Worm (Caenorhabditis elegans): ENCODE data around the gene H12I13.1.

H12I13.1 gene

DNA sequence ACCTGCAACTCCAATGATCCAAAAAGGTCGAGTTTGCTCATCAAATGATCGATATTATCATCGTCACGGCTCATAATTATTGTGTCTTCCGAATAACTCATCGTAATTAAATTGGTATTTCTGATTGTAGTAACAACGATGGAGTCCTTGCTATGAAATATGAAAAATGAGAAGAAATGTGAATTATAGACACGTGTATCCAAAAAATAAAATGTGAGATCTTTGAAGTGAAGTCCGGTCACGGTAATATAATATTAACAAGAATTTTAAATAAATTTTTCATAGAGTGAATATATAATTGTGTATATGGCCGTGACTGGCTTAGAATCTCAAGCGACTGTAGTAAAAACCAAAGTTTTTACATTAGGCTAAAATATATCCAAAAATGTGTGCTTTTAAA, at the start of gene H12I13.1:
Gene H12I13.1 (minus strand): TSS at position 101 of the 400 bp plus-strand sequence.
- no peak for TF ChIP-seq him-1 (tag; optimal IDR thresholded peaks at IDR 0.05)
- no peak for TF ChIP-seq W03F9.2 (tag; optimal IDR thresholded peaks at IDR 0.05)
- TF ChIP-seq dao-5 (tag; optimal IDR thresholded peaks at IDR 0.05), result no peak

DNA sequence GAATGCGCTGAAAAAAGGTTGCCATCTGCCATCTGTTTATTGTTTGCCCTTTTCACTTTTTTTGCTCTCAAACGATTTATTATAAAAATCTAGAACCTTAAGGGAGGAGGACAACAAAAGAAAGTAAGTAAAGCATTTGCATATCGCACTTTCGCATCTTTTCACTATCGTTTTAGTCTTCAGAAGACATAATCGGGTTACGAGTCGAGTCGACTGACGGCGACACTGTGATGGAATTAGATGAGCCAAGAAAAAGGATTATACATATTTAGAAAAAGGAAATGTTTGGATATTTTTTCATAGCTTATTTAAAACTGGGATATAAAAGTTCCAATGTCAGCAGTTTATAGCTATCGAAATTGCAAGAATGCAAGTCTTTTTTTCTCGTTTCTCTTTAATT, 49.7 kb upstream of the H12I13.1 start:
- TF ChIP-seq him-1 (tag; optimal IDR thresholded peaks at IDR 0.05), result no peak
- no peak for TF ChIP-seq dao-5 (tag; optimal IDR thresholded peaks at IDR 0.05)
- no peak for TF ChIP-seq W03F9.2 (tag; optimal IDR thresholded peaks at IDR 0.05)

DNA sequence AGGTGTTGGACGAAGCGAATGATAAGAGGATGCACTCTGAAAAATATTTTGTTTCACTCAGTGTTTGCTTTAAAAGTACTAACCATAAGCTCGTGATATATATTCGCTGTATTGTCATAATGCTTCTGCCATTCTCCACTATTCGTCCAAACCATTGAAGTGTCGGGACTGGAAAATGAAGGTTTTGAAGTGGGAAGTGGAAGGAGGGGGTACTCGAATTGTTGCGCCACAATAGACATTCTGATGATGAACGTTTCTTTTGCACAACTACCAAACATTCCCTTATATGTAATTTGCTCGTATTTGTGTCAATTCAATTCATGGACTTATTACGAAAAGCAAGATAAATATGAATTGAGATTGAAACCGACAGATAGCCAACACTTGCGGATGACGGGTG, 48.3 kb upstream of the H12I13.1 start:
- TF ChIP-seq dao-5 (tag; optimal IDR thresholded peaks at IDR 0.05), result no peak
- no peak for TF ChIP-seq W03F9.2 (tag; optimal IDR thresholded peaks at IDR 0.05)

DNA sequence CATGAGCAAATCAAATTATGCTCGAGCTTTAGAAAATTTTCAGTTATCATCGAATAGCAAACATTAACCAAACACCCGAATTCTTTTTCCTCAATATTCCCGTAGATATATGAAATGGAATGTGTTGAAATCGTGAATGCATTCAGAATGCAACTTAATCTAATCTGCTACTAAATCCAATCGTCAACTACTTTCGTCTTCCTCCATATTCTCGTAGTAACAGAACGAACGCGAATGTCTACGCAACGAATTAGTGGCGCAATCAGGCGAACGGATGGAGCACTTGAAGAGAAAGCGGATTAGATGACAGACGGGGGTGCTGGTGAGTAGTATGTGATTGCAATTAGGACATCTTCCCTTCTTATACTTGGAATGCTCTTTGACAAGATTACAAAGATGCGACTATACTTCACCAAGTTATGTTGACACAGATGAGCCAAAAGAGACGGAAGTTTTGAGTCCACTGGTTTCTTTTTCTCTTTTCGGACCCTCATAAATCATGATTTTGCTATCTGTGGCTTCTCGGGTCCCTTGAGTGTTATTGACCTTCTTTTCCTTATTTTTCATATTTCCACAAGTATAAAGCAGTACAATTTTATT, 47.0 kb upstream of the H12I13.1 start:
- TF ChIP-seq him-1 (tag; optimal IDR thresholded peaks at IDR 0.05), result no peak
- no peak for TF ChIP-seq W03F9.2 (tag; optimal IDR thresholded peaks at IDR 0.05)
- no peak for TF ChIP-seq dao-5 (tag; optimal IDR thresholded peaks at IDR 0.05)

DNA sequence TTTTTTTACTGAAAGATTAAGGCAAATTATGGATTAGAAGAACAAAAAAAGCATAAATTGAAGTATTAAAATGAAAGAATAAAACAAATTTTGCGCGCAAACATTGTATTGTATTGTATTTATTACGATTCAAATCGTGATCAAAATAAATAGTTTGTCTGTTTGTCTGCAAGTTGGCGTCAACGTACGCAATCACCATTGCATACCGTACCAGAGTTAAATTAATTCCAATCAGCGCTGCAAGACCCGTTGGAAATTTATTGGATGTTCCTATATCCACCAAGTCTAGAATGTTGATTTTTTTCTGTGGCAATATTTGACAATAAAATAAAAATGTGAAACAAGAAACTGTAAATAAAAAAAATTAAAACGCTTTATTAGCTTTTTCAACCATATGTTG, 46.2 kb upstream of the H12I13.1 start, which contains the start of gene heri-1:
Gene heri-1 (minus strand): TSS at position 8 of the 400 bp plus-strand sequence.
- TF ChIP-seq W03F9.2 (tag; optimal IDR thresholded peaks at IDR 0.05), result no peak
- no peak for TF ChIP-seq him-1 (tag; optimal IDR thresholded peaks at IDR 0.05)
- TF ChIP-seq dao-5 (tag; optimal IDR thresholded peaks at IDR 0.05), result no peak

DNA sequence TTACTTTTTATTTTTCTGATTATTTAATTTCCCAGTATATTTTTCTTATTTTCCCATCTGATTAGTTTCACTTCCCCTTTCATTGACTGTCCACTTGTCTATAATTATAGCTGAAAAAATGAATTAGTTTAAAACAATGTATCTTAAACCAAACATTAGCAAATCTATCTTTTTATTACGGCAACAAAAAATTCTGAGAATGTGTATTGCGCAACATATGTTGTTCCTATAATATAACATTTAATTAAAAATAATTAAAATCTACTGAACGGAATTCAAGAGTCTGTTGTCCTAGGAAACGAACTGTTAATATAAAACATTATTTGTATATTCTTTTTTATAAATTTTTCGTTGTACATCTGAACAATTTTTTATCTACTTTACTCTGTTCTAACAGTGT, 43.0 kb upstream of the H12I13.1 start:
- TF ChIP-seq him-1 (tag; optimal IDR thresholded peaks at IDR 0.05) (no peak), W03F9.2 (tag; optimal IDR thresholded peaks at IDR 0.05) (no peak), dao-5 (tag; optimal IDR thresholded peaks at IDR 0.05) (no peak)

DNA sequence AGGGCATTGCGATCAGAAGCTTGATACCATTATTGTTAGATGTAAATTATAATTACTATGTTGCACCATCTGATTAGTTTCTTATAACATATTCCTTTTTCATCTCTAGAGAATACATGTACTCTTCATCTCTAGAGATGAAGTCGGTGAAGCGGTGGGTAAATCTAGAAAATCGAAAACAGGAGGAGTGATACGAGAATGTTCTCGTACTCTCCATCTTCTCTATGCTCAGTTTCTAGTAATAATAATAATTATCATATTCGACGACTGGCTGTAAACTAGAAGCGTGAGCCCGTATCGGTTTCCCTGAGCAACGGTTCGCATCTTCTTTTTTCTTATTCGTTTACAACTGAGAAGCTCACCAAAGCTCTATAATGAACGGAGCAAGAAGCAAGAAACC, 40.8 kb upstream of the H12I13.1 start:
- TF ChIP-seq him-1 (tag; optimal IDR thresholded peaks at IDR 0.05) (no peak), W03F9.2 (tag; optimal IDR thresholded peaks at IDR 0.05) (no peak), dao-5 (tag; optimal IDR thresholded peaks at IDR 0.05) (no peak)

DNA sequence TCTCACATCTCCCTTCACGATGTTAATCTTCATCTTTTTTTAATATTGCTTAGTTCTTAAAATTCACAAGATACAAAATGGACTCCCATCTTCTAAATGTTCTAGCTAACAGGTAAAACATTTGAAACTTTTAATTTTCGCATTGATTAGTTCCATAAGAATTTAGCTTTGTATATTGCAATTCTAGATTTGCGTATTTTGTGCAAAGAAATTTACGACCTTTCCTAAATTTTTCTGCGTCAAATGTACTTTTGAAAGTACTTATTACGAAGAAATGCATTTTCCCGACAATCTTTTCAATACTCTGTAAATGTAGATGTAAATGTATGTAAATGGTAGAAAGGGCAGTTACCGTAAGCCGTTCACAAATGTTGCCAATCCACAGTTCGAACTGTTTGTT, 37.0 kb upstream of the H12I13.1 start:
- no peak for TF ChIP-seq him-1 (tag; optimal IDR thresholded peaks at IDR 0.05)
- no peak for TF ChIP-seq dao-5 (tag; optimal IDR thresholded peaks at IDR 0.05)
- TF ChIP-seq W03F9.2 (tag; optimal IDR thresholded peaks at IDR 0.05), result no peak

DNA sequence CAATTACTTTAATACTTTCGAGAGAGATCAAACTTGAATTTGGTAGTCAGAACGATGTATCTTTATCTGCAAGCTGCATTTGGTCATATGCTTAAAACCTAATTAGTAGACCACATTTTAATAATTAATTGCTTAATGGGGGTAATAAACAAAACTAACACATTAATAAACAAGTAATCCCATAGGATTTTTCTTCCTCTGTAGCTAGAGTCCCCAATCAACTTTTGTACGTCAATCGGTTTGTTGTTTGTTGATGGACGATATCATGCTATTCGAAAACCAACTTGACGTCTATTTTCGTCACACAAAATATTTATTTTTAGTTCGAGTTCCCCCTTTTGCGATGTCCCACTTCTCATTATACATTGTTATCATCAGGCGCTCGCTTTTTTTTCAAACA, 34.5 kb upstream of the H12I13.1 start:
- TF ChIP-seq him-1 (tag; optimal IDR thresholded peaks at IDR 0.05), result no peak
- TF ChIP-seq dao-5 (tag; optimal IDR thresholded peaks at IDR 0.05), result no peak
- TF ChIP-seq W03F9.2 (tag; optimal IDR thresholded peaks at IDR 0.05), result no peak

DNA sequence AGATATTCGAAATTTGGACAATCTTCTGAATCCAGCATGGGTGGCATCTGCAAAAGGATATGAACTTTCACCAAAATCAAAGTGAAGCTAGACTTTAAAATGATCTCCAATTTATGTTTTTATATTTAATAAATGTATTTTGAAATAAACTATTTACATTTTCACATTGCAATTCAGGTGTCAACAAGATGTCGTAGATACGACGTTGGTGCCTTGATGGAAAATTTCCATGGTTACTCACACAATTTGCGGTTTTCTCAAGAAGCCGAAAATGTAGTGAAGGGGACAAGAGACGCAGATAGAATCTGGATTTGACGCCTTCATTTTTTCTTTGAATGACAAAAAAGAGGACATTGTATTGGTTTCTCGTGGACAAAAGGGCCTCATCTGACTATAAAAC, 32.5 kb upstream of the H12I13.1 start, which contains the start of gene rgs-3:
Gene rgs-3 (plus strand): TSS at position 301 of the 400 bp plus-strand sequence.
- TF ChIP-seq him-1 (tag; optimal IDR thresholded peaks at IDR 0.05), result no peak
- no peak for TF ChIP-seq W03F9.2 (tag; optimal IDR thresholded peaks at IDR 0.05)
- no peak for TF ChIP-seq dao-5 (tag; optimal IDR thresholded peaks at IDR 0.05)

DNA sequence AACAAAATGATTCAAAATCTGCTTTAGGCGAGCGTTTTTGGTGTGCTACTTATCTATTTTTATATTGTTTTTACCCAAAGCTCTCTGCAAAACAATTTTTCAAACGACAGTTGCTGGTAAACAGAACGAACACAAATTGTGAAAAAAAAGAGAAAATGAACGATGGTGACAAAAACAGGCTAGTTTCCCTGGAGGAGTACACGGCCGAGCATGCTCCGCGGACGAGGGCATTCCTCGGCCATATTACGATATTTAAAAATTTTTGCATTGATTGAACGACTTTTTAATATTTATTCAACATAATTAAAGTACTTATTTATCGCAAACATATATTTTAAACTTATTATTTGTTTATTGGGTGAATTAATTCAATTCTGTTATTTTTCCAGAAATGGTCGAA, 30.5 kb upstream of the H12I13.1 start, which contains the start of the genes tpp-2 and rbbp-5:
Gene tpp-2 (minus strand): TSS at position 157 of the 400 bp plus-strand sequence.
Gene rbbp-5 (plus strand): TSS at position 390 of the 400 bp plus-strand sequence.
- TF ChIP-seq dao-5 (tag; optimal IDR thresholded peaks at IDR 0.05), result no peak
- no peak for TF ChIP-seq him-1 (tag; optimal IDR thresholded peaks at IDR 0.05)
- TF ChIP-seq W03F9.2 (tag; optimal IDR thresholded peaks at IDR 0.05), result no peak

DNA sequence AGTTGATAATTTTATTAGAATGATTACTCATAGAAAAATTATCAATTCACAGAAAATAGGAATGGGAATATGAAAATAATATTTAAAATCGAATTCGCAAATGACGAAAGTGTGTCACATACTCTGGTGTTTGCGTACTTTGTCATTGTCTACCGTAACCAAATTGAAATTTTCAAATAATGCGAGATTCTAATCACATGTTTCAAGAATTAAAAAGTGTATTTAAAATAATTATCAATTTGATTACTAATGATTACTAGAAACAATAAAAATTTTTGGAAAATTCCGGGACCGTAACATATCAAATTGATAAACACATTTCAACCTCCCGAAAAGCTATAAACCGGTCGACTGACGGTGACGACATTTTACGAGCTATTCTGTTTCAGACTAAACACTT, 24.4 kb upstream of the H12I13.1 start, which contains the start of the genes fbf-2 and nspg-3:
Gene fbf-2 (minus strand): TSS at position 101 of the 400 bp plus-strand sequence.
Gene nspg-3 (plus strand): TSS at position 388 of the 400 bp plus-strand sequence.
- TF ChIP-seq dao-5 (tag; optimal IDR thresholded peaks at IDR 0.05) (no peak), him-1 (tag; optimal IDR thresholded peaks at IDR 0.05) (no peak), W03F9.2 (tag; optimal IDR thresholded peaks at IDR 0.05) (no peak)

DNA sequence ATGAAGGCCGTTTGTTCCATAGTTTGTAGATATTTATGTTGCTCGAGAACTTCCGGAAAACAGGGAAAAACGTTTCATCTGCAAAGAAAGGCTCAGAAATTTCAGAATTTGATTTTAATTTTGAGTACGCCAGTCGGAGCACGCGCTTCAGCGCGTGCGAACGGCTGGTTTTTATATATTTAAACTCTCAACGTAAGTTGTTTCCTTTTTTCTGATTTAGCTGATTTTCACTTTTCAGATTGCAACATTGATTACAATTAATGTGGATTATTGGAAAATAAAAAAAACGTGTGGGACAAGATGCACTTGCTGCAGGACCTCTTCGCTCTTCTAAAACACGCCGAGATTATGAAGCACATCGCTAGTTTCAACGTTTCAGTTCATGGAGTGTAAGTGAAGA, 15.7 kb upstream of the H12I13.1 start, which contains the start of gene F21H12.3:
Gene F21H12.3 (plus strand): TSS at position 301 of the 400 bp plus-strand sequence.
- no peak for TF ChIP-seq him-1 (tag; optimal IDR thresholded peaks at IDR 0.05)

DNA sequence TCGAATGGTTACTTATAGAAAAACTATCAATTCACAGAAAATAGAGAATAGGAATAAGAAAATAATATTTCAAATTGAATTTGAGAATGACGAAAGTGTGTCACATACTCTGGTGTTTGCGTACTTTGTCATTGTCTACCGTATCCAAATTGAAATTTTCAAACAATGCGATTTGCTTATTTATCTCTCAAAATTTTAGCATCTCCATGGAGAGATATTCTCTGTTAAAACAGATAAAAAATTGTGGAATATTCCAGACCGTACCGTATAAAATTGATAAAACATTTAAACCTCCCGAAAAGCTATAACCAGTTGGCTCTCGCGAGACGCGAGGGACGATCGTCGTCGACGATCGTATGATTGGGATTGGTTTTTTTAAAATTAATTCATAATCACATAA, 13.8 kb upstream of the H12I13.1 start, which contains the start of gene fbf-1:
Gene fbf-1 (minus strand): TSS at position 101 of the 400 bp plus-strand sequence.
- TF ChIP-seq him-1 (tag; optimal IDR thresholded peaks at IDR 0.05) (no peak), dao-5 (tag; optimal IDR thresholded peaks at IDR 0.05) (no peak), W03F9.2 (tag; optimal IDR thresholded peaks at IDR 0.05) (no peak)

DNA sequence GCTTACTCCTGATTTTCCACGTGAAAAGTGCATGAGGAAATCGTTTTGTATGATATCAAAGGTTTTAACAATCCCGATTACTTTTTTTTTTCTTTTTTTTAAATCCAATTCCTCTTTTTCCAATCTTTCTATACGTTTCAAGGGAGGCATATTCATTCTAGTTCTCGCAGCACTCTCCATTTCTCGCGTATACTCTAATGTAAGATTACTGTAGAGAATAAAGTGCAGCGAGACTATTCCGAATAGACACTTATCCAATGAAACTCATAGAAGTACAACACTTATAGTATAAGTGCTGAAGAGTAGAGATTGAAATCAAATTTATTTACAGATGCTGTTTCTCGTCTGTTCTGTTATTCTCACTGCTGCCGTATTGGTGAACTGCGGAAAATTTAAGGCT, 10.6 kb upstream of the H12I13.1 start, which contains the start of gene H12I13.6:
Gene H12I13.6 (plus strand): TSS at position 301 of the 400 bp plus-strand sequence.
- TF ChIP-seq dao-5 (tag; optimal IDR thresholded peaks at IDR 0.05) (no peak), W03F9.2 (tag; optimal IDR thresholded peaks at IDR 0.05) (no peak), him-1 (tag; optimal IDR thresholded peaks at IDR 0.05) (no peak)
